Worm (Caenorhabditis elegans) whole organism, L4 larva: Measurements from ENCODE around the gene D1053.4.

Source experiments
- ceh-82 ChIP-seq: sonication (generic microtip); optimal IDR thresholded peaks from 2 replicates; lab custom pipeline; 2017; ENCODE audit warnings: missing biosample characterization, missing genetic modification characterization
- daf-12 ChIP-seq: fragments of 150-350 bp; optimal IDR thresholded peaks from 2 replicates; lab custom pipeline; 2014; ENCODE audit warnings: missing biosample characterization, missing genetic modification reagents, missing genetic modification characterization
- egl-27 ChIP-seq: sonication (generic microtip); optimal IDR thresholded peaks from 3 replicates; lab custom pipeline; 2017; ENCODE audit warnings: missing biosample characterization, missing genetic modification reagents, missing genetic modification characterization
- lin-13 ChIP-seq: fragments of 150-350 bp; optimal IDR thresholded peaks from 2 replicates; lab custom pipeline; 2014; ENCODE audit warnings: missing biosample characterization, missing genetic modification reagents, missing genetic modification characterization
- lin-29 ChIP-seq: fragments of 200-800 bp; sonication (Bioruptor generic); IDR thresholded peaks from 2 replicates; pipeline ENCODE4 v1.3.6; 2022; ENCODE audit warnings: missing genetic modification reagents, missing genetic modification characterization, missing compliant biosample characterization
- nhr-25 ChIP-seq: sonication (generic microtip); optimal IDR thresholded peaks from 2 replicates; lab custom pipeline; 2017; ENCODE audit warnings: missing genetic modification characterization, mild to moderate bottlenecking, missing compliant biosample characterization, antibody characterized with exemption, moderate library complexity, borderline replicate concordance; ENCODE audit not compliant: insufficient read depth
- sdz-12 ChIP-seq: fragments of 200-800 bp; sonication (Bioruptor generic); optimal IDR thresholded peaks from 2 replicates; lab custom pipeline; 2018; ENCODE audit warnings: mild to moderate bottlenecking, missing genetic modification characterization, missing compliant biosample characterization
- ztf-7 ChIP-seq: fragments of 150-350 bp; optimal IDR thresholded peaks from 2 replicates; lab custom pipeline; 2014; ENCODE audit warnings: missing biosample characterization, missing genetic modification characterization

DNA sequence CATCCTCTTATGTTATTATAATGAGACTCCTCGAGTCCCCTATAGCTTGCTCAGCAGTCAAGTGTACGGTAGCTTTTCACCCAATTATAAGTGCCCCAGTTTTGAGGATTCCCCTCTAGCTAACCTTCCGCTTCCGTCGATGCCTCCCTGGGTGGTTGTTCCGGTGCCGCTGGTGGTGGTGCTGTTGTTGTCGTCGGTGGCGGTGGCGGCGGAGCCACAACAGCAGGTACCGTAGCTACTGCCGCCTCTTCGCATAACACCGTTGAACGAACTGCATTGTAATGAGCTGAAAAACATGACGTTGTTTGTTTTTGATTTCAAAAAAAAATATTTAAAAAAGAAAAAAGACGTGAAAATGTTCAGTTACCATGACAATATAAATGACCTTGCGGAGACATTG is 42.8 kb upstream of the D1053.4 start:
- TF ChIP-seq egl-27 (no peak), ztf-7 (tag; lab: Kevin White, UChicago) (no peak), ceh-82 (tag; lab: Kevin White, UChicago) (no peak), sdz-12 (no peak), daf-12 (tag; lab: Kevin White, UChicago) (no peak), nhr-25 (tag; lab: Kevin White, UChicago) (no peak), lin-29 (no peak), lin-13 (GFP tag; lab: Kevin White, UChicago) (no peak)
